Fruit fly (Drosophila melanogaster) whole organism, embryonic: ENCODE measurements around the gene CG32373.

Experiments used
- Atf3 ChIP-seq: fragments of 200-800 bp; sonication (Bioruptor generic); optimal IDR thresholded peaks from 3 replicates; lab custom pipeline; 2016; ENCODE audit warnings: missing biosample characterization, missing genetic modification characterization
- BEAF-32 ChIP-seq: fragments of 200-800 bp; sonication (Bioruptor generic); optimal IDR thresholded peaks from 3 replicates; lab custom pipeline; 2017; ENCODE audit warnings: missing biosample characterization, missing genetic modification characterization, mild to moderate bottlenecking, moderate library complexity, missing genetic modification reagents
- CG10274 ChIP-seq: fragments of 200-800 bp; sonication (Bioruptor generic); optimal IDR thresholded peaks from 3 replicates; lab custom pipeline; 2017; ENCODE audit warnings: missing biosample characterization, mild to moderate bottlenecking, missing genetic modification characterization
- CG10462 ChIP-seq: fragments of 200-800 bp; sonication (Bioruptor generic); optimal IDR thresholded peaks from 2 replicates; lab custom pipeline; 2016; ENCODE audit warnings: missing biosample characterization, missing genetic modification characterization
- CG10543 ChIP-seq: fragments of 200-800 bp; sonication (Bioruptor generic); optimal IDR thresholded peaks from 3 replicates; lab custom pipeline; 2017; ENCODE audit warnings: missing biosample characterization, mild to moderate bottlenecking, missing genetic modification characterization, moderate library complexity
- CG10959 ChIP-seq: fragments of 200-800 bp; sonication (Bioruptor generic); IDR thresholded peaks from 2 replicates; pipeline ENCODE4 v1.3.6; 2022; ENCODE audit warnings: missing biosample characterization, missing genetic modification characterization
- CG1233 ChIP-seq: fragments of 200-800 bp; sonication (Bioruptor generic); optimal IDR thresholded peaks from 4 replicates; lab custom pipeline; 2018; ENCODE audit warnings: missing biosample characterization, mild to moderate bottlenecking, missing genetic modification characterization
- CG13624 ChIP-seq: fragments of 200-800 bp; sonication (Bioruptor generic); optimal IDR thresholded peaks from 2 replicates; lab custom pipeline; 2016; ENCODE audit warnings: missing biosample characterization, missing genetic modification characterization
- CG17568 ChIP-seq: fragments of 200-800 bp; sonication (Bioruptor generic); optimal IDR thresholded peaks from 2 replicates; lab custom pipeline; 2018; ENCODE audit warnings: missing biosample characterization, mild to moderate bottlenecking, missing genetic modification characterization, moderate library complexity
- CG30403 ChIP-seq: fragments of 200-800 bp; sonication (Bioruptor generic); optimal IDR thresholded peaks from 3 replicates; lab custom pipeline; 2016; ENCODE audit warnings: missing biosample characterization, missing genetic modification characterization
- CG4328 ChIP-seq: fragments of 200-800 bp; sonication (Bioruptor generic); optimal IDR thresholded peaks from 3 replicates; lab custom pipeline; 2017; ENCODE audit warnings: missing biosample characterization, missing genetic modification reagents, missing genetic modification characterization
- CG5245 ChIP-seq: fragments of 200-800 bp; sonication (Bioruptor generic); optimal IDR thresholded peaks from 3 replicates; lab custom pipeline; 2016; ENCODE audit warnings: missing biosample characterization, missing genetic modification characterization
- CG8290 ChIP-seq, 3 experiments: fragments of 200-800 bp; sonication (Bioruptor generic); optimal IDR thresholded peaks; 2 replicates each; lab custom pipeline; 2016 to 2019; ENCODE audit warnings: missing biosample characterization in 3 of 3, missing genetic modification characterization in 3 of 3, mild to moderate bottlenecking in 2 of 3, moderate library complexity in 1 of 3
- CG8944 ChIP-seq: fragments of 200-800 bp; sonication (Bioruptor generic); optimal IDR thresholded peaks from 3 replicates; lab custom pipeline; 2016; ENCODE audit warnings: missing biosample characterization, missing genetic modification characterization
- Gsc ChIP-seq: fragments of 200-800 bp; sonication (Bioruptor generic); IDR thresholded peaks from 2 replicates; pipeline ENCODE4 v1.3.6; 2022; ENCODE audit warnings: missing biosample characterization, missing genetic modification characterization
- HLH4C ChIP-seq: fragments of 200-800 bp; sonication (Bioruptor generic); IDR thresholded peaks from 3 replicates; pipeline ENCODE4 v1.3.6; 2022; ENCODE audit warnings: missing biosample characterization, missing genetic modification characterization; ENCODE audit not compliant: partially characterized antibody
- Hmr ChIP-seq: fragments of 200-800 bp; sonication (Bioruptor generic); optimal IDR thresholded peaks from 3 replicates; lab custom pipeline; 2017; ENCODE audit warnings: mild to moderate bottlenecking, missing biosample characterization, missing genetic modification reagents, missing genetic modification characterization
- Hr39 ChIP-seq: fragments of >200 bp; optimal IDR thresholded peaks from 2 replicates; lab custom pipeline; 2017
- MBD-R2 ChIP-seq: fragments of 200-800 bp; sonication (Bioruptor generic); IDR thresholded peaks from 2 replicates; pipeline ENCODE4 v1.3.6; 2022; ENCODE audit warnings: missing biosample characterization, missing genetic modification characterization
- Mad ChIP-seq: fragments of 200-800 bp; sonication (Bioruptor generic); optimal IDR thresholded peaks from 2 replicates; lab custom pipeline; 2016; ENCODE audit warnings: missing biosample characterization, missing genetic modification characterization
- Myb ChIP-seq: fragments of 200-800 bp; sonication (Bioruptor generic); optimal IDR thresholded peaks from 2 replicates; lab custom pipeline; 2016; ENCODE audit warnings: missing biosample characterization, missing genetic modification characterization
- Nf-YC ChIP-seq: fragments of 200-800 bp; optimal IDR thresholded peaks from 3 replicates; lab custom pipeline; 2019; ENCODE audit warnings: missing biosample characterization, mild to moderate bottlenecking, missing genetic modification characterization, moderate library complexity
- Sry-δ ChIP-seq: fragments of 200-800 bp; sonication (Bioruptor generic); optimal IDR thresholded peaks from 2 replicates; lab custom pipeline; 2016; ENCODE audit warnings: missing biosample characterization, missing genetic modification characterization
- ase ChIP-seq: fragments of 200-800 bp; sonication (Bioruptor generic); IDR thresholded peaks from 3 replicates; pipeline ENCODE4 v1.3.6; 2022; ENCODE audit warnings: missing biosample characterization, missing genetic modification characterization
- cg ChIP-seq: fragments of 200-800 bp; sonication (Bioruptor generic); optimal IDR thresholded peaks from 3 replicates; lab custom pipeline; 2019; ENCODE audit warnings: missing biosample characterization, mild to moderate bottlenecking, missing genetic modification characterization, moderate library complexity
- chinmo ChIP-seq: fragments of 200-800 bp; sonication (Bioruptor generic); IDR thresholded peaks from 4 replicates; pipeline ENCODE4 v1.3.6; 2022; ENCODE audit warnings: missing biosample characterization, missing genetic modification characterization; ENCODE audit not compliant: partially characterized antibody
- chn ChIP-seq: fragments of 200-800 bp; sonication (Bioruptor generic); optimal IDR thresholded peaks from 2 replicates; lab custom pipeline; 2016; ENCODE audit warnings: missing biosample characterization, missing genetic modification characterization
- corto ChIP-seq: fragments of 200-800 bp; sonication (Bioruptor generic); optimal IDR thresholded peaks from 2 replicates; lab custom pipeline; 2016; ENCODE audit warnings: missing biosample characterization, mild to moderate bottlenecking, missing genetic modification characterization, moderate library complexity
- dpn ChIP-seq, 2 experiments: fragments of 200-800 bp; sonication (Bioruptor generic); optimal IDR thresholded peaks; 3 replicates each; lab custom pipeline; 2016; ENCODE audit warnings: missing biosample characterization in 2 of 2, missing genetic modification characterization in 2 of 2
- emc ChIP-seq: fragments of 200-800 bp; sonication (Bioruptor generic); optimal IDR thresholded peaks from 2 replicates; lab custom pipeline; 2016; ENCODE audit warnings: missing biosample characterization, missing genetic modification characterization
- eve ChIP-seq, 2 experiments: fragments of >200 bp; optimal IDR thresholded peaks; 2 replicates each; lab custom pipeline; 2017; ENCODE audit warnings: missing biosample characterization in 2 of 2, missing genetic modification characterization in 2 of 2
- exex ChIP-seq: fragments of 200-800 bp; sonication (Bioruptor generic); optimal IDR thresholded peaks from 4 replicates; lab custom pipeline; 2018; ENCODE audit warnings: missing biosample characterization, mild to moderate bottlenecking, missing genetic modification characterization, moderate library complexity
- hbn ChIP-seq: fragments of 200-800 bp; sonication (Bioruptor generic); IDR thresholded peaks from 2 replicates; pipeline ENCODE4 v1.3.6; 2022; ENCODE audit warnings: missing biosample characterization, missing genetic modification characterization; ENCODE audit not compliant: partially characterized antibody
- insv ChIP-seq, 2 experiments: fragments of 200-800 bp; sonication (Bioruptor generic); optimal IDR thresholded peaks; 3 replicates each; lab custom pipeline; 2016 to 2018; ENCODE audit warnings: missing biosample characterization in 2 of 2, missing genetic modification characterization in 2 of 2
- jigr1 ChIP-seq: fragments of 200-800 bp; sonication (Bioruptor generic); IDR thresholded peaks from 3 replicates; pipeline ENCODE4 v1.3.6; 2022; ENCODE audit warnings: missing biosample characterization, missing genetic modification characterization
- lab ChIP-seq: fragments of 200-800 bp; sonication (Bioruptor generic); optimal IDR thresholded peaks from 3 replicates; lab custom pipeline; 2017; ENCODE audit warnings: missing biosample characterization, missing genetic modification characterization, mild to moderate bottlenecking, moderate library complexity, missing genetic modification reagents
- mirr ChIP-seq: fragments of 200-800 bp; sonication (Bioruptor generic); optimal IDR thresholded peaks from 3 replicates; lab custom pipeline; 2018; ENCODE audit warnings: missing biosample characterization, mild to moderate bottlenecking, missing genetic modification characterization
- nmo ChIP-seq: fragments of 200-800 bp; sonication (Bioruptor generic); optimal IDR thresholded peaks from 2 replicates; lab custom pipeline; 2018; ENCODE audit warnings: missing biosample characterization, mild to moderate bottlenecking, missing genetic modification characterization, moderate library complexity
- oc ChIP-seq: fragments of 200-800 bp; sonication (Bioruptor generic); optimal IDR thresholded peaks from 2 replicates; lab custom pipeline; 2018; ENCODE audit warnings: missing biosample characterization, mild to moderate bottlenecking, missing genetic modification characterization, moderate library complexity
- p53 ChIP-seq: fragments of 200-800 bp; sonication (Bioruptor generic); optimal IDR thresholded peaks from 2 replicates; lab custom pipeline; 2016; ENCODE audit warnings: missing biosample characterization, missing genetic modification characterization
- phol ChIP-seq: fragments of 200-800 bp; sonication (Bioruptor generic); optimal IDR thresholded peaks from 3 replicates; lab custom pipeline; 2018; ENCODE audit warnings: missing biosample characterization, mild to moderate bottlenecking, missing genetic modification characterization, moderate library complexity
- pita ChIP-seq: fragments of 200-800 bp; sonication (Bioruptor generic); optimal IDR thresholded peaks from 2 replicates; lab custom pipeline; 2017; ENCODE audit warnings: missing biosample characterization, mild to moderate bottlenecking, missing genetic modification characterization
- repo ChIP-seq: fragments of 200-800 bp; sonication (Bioruptor generic); optimal IDR thresholded peaks from 2 replicates; lab custom pipeline; 2016; ENCODE audit warnings: missing biosample characterization, missing genetic modification characterization
- seq ChIP-seq: fragments of 200-800 bp; sonication (Bioruptor generic); IDR thresholded peaks from 2 replicates; pipeline ENCODE4 v1.3.6; 2022; ENCODE audit warnings: missing biosample characterization, missing genetic modification characterization
- slp2 ChIP-seq: fragments of 200-800 bp; sonication (Bioruptor generic); optimal IDR thresholded peaks from 2 replicates; lab custom pipeline; 2016; ENCODE audit warnings: missing biosample characterization, missing genetic modification characterization
- tll ChIP-seq, 2 experiments: fragments of 200-800 bp in 1 of 2; fragments of >200 bp in 1 of 2; sonication (Bioruptor generic) in 1 of 2; optimal IDR thresholded peaks; 2 replicates each; lab custom pipeline; 2017 to 2019; ENCODE audit warnings: missing biosample characterization in 2 of 2, missing genetic modification characterization in 2 of 2, mild to moderate bottlenecking in 1 of 2, moderate library complexity in 1 of 2
- trem ChIP-seq: fragments of 200-800 bp; optimal IDR thresholded peaks from 3 replicates; lab custom pipeline; 2019; ENCODE audit warnings: missing biosample characterization, mild to moderate bottlenecking, missing genetic modification characterization, moderate library complexity
- vnd ChIP-seq: fragments of 200-800 bp; sonication (Bioruptor generic); IDR thresholded peaks from 3 replicates; pipeline ENCODE4 v1.3.6; 2022; ENCODE audit warnings: missing biosample characterization, missing genetic modification characterization; ENCODE audit not compliant: partially characterized antibody
- wek ChIP-seq: fragments of 200-800 bp; sonication (Bioruptor generic); optimal IDR thresholded peaks from 3 replicates; lab custom pipeline; 2018; ENCODE audit warnings: missing biosample characterization, mild to moderate bottlenecking, missing genetic modification characterization, moderate library complexity

CG32373 gene

dm6 chr3L:7806503-7807216 lies 156.3 kb downstream of the CG32373 start (continued):
- TF ChIP-seq chn (GFP tag; lab: Kevin White, UChicago), result no peak
- no peak for TF ChIP-seq jigr1 (GFP tag; lab: Robert Waterston, UW)
- TF ChIP-seq HLH4C, result no peak
- no peak for TF ChIP-seq oc
- no peak for TF ChIP-seq CG13624
- TF ChIP-seq Atf3 (GFP tag; lab: Kevin White, UChicago), result no peak
- no peak for TF ChIP-seq CG4328
- no peak for TF ChIP-seq Sry-δ
- no peak for TF ChIP-seq CG10462 (GFP tag; lab: Kevin White, UChicago)
- TF ChIP-seq p53 (GFP tag; lab: Kevin White, UChicago), result no peak
- no peak for TF ChIP-seq MBD-R2
- TF ChIP-seq wek (GFP tag; lab: Kevin White, UChicago), result no peak
- no peak for TF ChIP-seq CG10274 (GFP tag; lab: Kevin White, UChicago)
- no peak for TF ChIP-seq eve (GFP tag; optimal IDR thresholded peaks at IDR 0.05; lab: Kevin White, UChicago)
- no peak for TF ChIP-seq Hmr
- no peak for TF ChIP-seq CG5245 (GFP tag; lab: Kevin White, UChicago)
- no peak for TF ChIP-seq insv (GFP tag; optimal IDR thresholded peaks at IDR 0.05; lab: Kevin White, UChicago)
- TF ChIP-seq Nf-YC (tag; lab: Kevin White, UChicago), result no peak
- 0 out of 4 replicates have a peak, but pooled peaks have one; percentile 22 for TF ChIP-seq chinmo (GFP tag; lab: Robert Waterston, UW)
- TF ChIP-seq Gsc (GFP tag; lab: Robert Waterston, UW), result no peak
- TF ChIP-seq corto (GFP tag; lab: Kevin White, UChicago), result no peak
- TF ChIP-seq trem (tag; lab: Kevin White, UChicago), result no peak
- TF ChIP-seq seq (GFP tag; lab: Robert Waterston, UW), result no peak
- TF ChIP-seq ase (GFP tag; lab: Robert Waterston, UW), result no peak
- TF ChIP-seq repo (GFP tag; lab: Kevin White, UChicago), result no peak
- no peak for TF ChIP-seq BEAF-32 (GFP tag; lab: Kevin White, UChicago)
- TF ChIP-seq slp2, result no peak
- no peak for TF ChIP-seq vnd (GFP tag; lab: Robert Waterston, UW)
- TF ChIP-seq mirr, result peak; percentile 10
- no peak for TF ChIP-seq phol (tag; lab: Kevin White, UChicago)
- TF ChIP-seq CG30403 (GFP tag; lab: Kevin White, UChicago), result no peak
- no peak for TF ChIP-seq Myb (GFP tag; lab: Kevin White, UChicago)
- no peak for TF ChIP-seq exex
- TF ChIP-seq CG8290 (GFP tag; optimal IDR thresholded peaks at IDR 0.05; lab: Kevin White, UChicago), result no peak
- TF ChIP-seq CG8290 (tag; optimal IDR thresholded peaks at IDR 0.05; lab: Kevin White, UChicago), result peak in 1 of 2 experiments; percentile 28
- no peak for TF ChIP-seq dpn (GFP tag; optimal IDR thresholded peaks at IDR 0.05; lab: Kevin White, UChicago)
- TF ChIP-seq Hr39, result no peak
- peak; percentile 10 for TF ChIP-seq CG1233
- TF ChIP-seq nmo, result no peak
- no peak for TF ChIP-seq pita (GFP tag; lab: Kevin White, UChicago)
- no peak for TF ChIP-seq Mad (GFP tag; lab: Kevin White, UChicago)
- no peak for TF ChIP-seq emc
- TF ChIP-seq CG10959 (GFP tag; lab: Robert Waterston, UW), result no peak
- TF ChIP-seq CG8944 (GFP tag; lab: Kevin White, UChicago), result no peak
- TF ChIP-seq cg (GFP tag; lab: Kevin White, UChicago), result no peak
- no peak for TF ChIP-seq tll (GFP tag; optimal IDR thresholded peaks at IDR 0.05; lab: Kevin White, UChicago)
- TF ChIP-seq CG17568 (GFP tag; lab: Kevin White, UChicago), result peak; percentile 9
- no peak for TF ChIP-seq hbn
- TF ChIP-seq CG10543 (GFP tag; lab: Kevin White, UChicago), result peak; percentile 4
- TF ChIP-seq lab (GFP tag; lab: Kevin White, UChicago), result peak; percentile 35
